Fruit fly (Drosophila melanogaster): ENCODE data around the gene Jhbp6.

dm6 chr3L:22686987-22687386, 17.2 kb downstream of the Jhbp6 start, which contains the start of the genes CG14455 and CG14456:
- TF ChIP-seq CG9139 (GFP tag; optimal IDR thresholded peaks at IDR 0.05) (no peak), Hr39 (GFP tag; optimal IDR thresholded peaks at IDR 0.05) (no peak)

Measured in whole organism, prepupa.